Worm (Caenorhabditis elegans) whole organism, mixed stage, embryonic: Measurements from ENCODE around the gene gly-13.

ENCODE experiments used
- M03D4.4 ChIP-seq: sonication (generic microtip); optimal IDR thresholded peaks from 2 replicates; lab custom pipeline; 2017; ENCODE audit warnings: mild to moderate bottlenecking, missing genetic modification characterization, missing compliant biosample characterization
- bed-3 ChIP-seq: fragments of 200-800 bp; sonication (Bioruptor generic); optimal IDR thresholded peaks from 3 replicates; lab custom pipeline; 2018; ENCODE audit warnings: mild to moderate bottlenecking, missing genetic modification characterization, moderate library complexity, missing compliant biosample characterization
- blmp-1 ChIP-seq: fragments of 150-350 bp; optimal IDR thresholded peaks from 2 replicates; lab custom pipeline; 2014; ENCODE audit warnings: missing biosample characterization, missing genetic modification characterization
- ceh-39 ChIP-seq: fragments of 150-350 bp; optimal IDR thresholded peaks from 2 replicates; lab custom pipeline; 2014; ENCODE audit warnings: missing biosample characterization, missing genetic modification characterization
- ceh-43 ChIP-seq: fragments of 200-800 bp; sonication (Bioruptor generic); optimal IDR thresholded peaks from 2 replicates; lab custom pipeline; 2018; ENCODE audit warnings: mild to moderate bottlenecking, missing genetic modification characterization, moderate library complexity, missing compliant biosample characterization
- ceh-83 ChIP-seq: fragments of 200-800 bp; sonication (Bioruptor generic); optimal IDR thresholded peaks from 2 replicates; lab custom pipeline; 2018; ENCODE audit warnings: mild to moderate bottlenecking, missing genetic modification characterization, missing compliant biosample characterization
- cnd-1 ChIP-seq: fragments of 200-800 bp; sonication (Bioruptor generic); optimal IDR thresholded peaks from 2 replicates; lab custom pipeline; 2018; ENCODE audit warnings: mild to moderate bottlenecking, missing genetic modification characterization, missing compliant biosample characterization
- drap-1 ChIP-seq: fragments of 200-800 bp; sonication (Bioruptor generic); optimal IDR thresholded peaks from 3 replicates; lab custom pipeline; 2018; ENCODE audit warnings: mild to moderate bottlenecking, missing genetic modification characterization, missing compliant biosample characterization
- elt-1 ChIP-seq: sonication (generic microtip); optimal IDR thresholded peaks from 2 replicates; lab custom pipeline; 2017; ENCODE audit warnings: missing genetic modification characterization, mild to moderate bottlenecking, missing compliant biosample characterization, antibody characterized with exemption, moderate library complexity, borderline replicate concordance; ENCODE audit not compliant: insufficient read depth
- elt-3 ChIP-seq: fragments of 150-350 bp; optimal IDR thresholded peaks from 2 replicates; lab custom pipeline; 2014; ENCODE audit warnings: missing biosample characterization, missing genetic modification characterization
- flh-1 ChIP-seq: fragments of 200-800 bp; sonication (Bioruptor generic); optimal IDR thresholded peaks from 2 replicates; lab custom pipeline; 2018; ENCODE audit warnings: mild to moderate bottlenecking, missing genetic modification characterization, moderate library complexity, missing compliant biosample characterization
- ham-2 ChIP-seq: fragments of 200-800 bp; sonication (Bioruptor generic); optimal IDR thresholded peaks from 2 replicates; lab custom pipeline; 2018; ENCODE audit warnings: mild to moderate bottlenecking, missing genetic modification characterization, missing compliant biosample characterization
- hlh-1 ChIP-seq: fragments of 150-350 bp; optimal IDR thresholded peaks from 2 replicates; lab custom pipeline; 2014; ENCODE audit warnings: missing biosample characterization, missing genetic modification reagents, missing genetic modification characterization
- lin-13 ChIP-seq: fragments of 150-350 bp; optimal IDR thresholded peaks from 2 replicates; lab custom pipeline; 2014; ENCODE audit warnings: missing biosample characterization, missing genetic modification characterization
- lin-32 ChIP-seq: fragments of 200-800 bp; sonication (Bioruptor generic); optimal IDR thresholded peaks from 2 replicates; lab custom pipeline; 2018; ENCODE audit warnings: mild to moderate bottlenecking, missing genetic modification characterization, missing compliant biosample characterization
- lsy-2 ChIP-seq: fragments of 150-350 bp; optimal IDR thresholded peaks from 2 replicates; lab custom pipeline; 2014; ENCODE audit warnings: missing biosample characterization, missing genetic modification characterization
- mab-5 ChIP-seq: fragments of 150-350 bp; optimal IDR thresholded peaks from 2 replicates; lab custom pipeline; 2014; ENCODE audit warnings: missing biosample characterization, missing genetic modification characterization
- mep-1 ChIP-seq: fragments of 150-350 bp; optimal IDR thresholded peaks from 2 replicates; lab custom pipeline; 2017; ENCODE audit warnings: missing biosample characterization, missing genetic modification reagents, missing genetic modification characterization, inconsistent platforms
- mls-2 ChIP-seq: sonication (generic microtip); optimal IDR thresholded peaks from 2 replicates; lab custom pipeline; 2016; ENCODE audit warnings: mild to moderate bottlenecking, missing genetic modification characterization, moderate library complexity, missing compliant biosample characterization
- nhr-12 ChIP-seq: fragments of 150-350 bp; optimal IDR thresholded peaks from 2 replicates; lab custom pipeline; 2014; ENCODE audit warnings: missing biosample characterization, missing genetic modification characterization
- nhr-237 ChIP-seq: fragments of 150-350 bp; optimal IDR thresholded peaks from 2 replicates; lab custom pipeline; 2014; ENCODE audit warnings: missing biosample characterization, missing genetic modification characterization
- nhr-28 ChIP-seq: fragments of 150-350 bp; optimal IDR thresholded peaks from 2 replicates; lab custom pipeline; 2014; ENCODE audit warnings: missing biosample characterization, missing genetic modification characterization
- nhr-76 ChIP-seq: sonication (generic microtip); optimal IDR thresholded peaks from 2 replicates; lab custom pipeline; 2017; ENCODE audit warnings: missing biosample characterization, missing genetic modification characterization
- pha-4 ChIP-seq: fragments of 150-350 bp; optimal IDR thresholded peaks from 2 replicates; lab custom pipeline; 2018; ENCODE audit warnings: missing biosample characterization, missing genetic modification reagents, missing genetic modification characterization
- sem-2 ChIP-seq: fragments of 200-800 bp; sonication (Bioruptor generic); optimal IDR thresholded peaks from 2 replicates; lab custom pipeline; 2018; ENCODE audit warnings: mild to moderate bottlenecking, missing genetic modification characterization, missing compliant biosample characterization
- snpc-4 ChIP-seq: fragments of 150-350 bp; optimal IDR thresholded peaks from 2 replicates; lab custom pipeline; 2014; ENCODE audit warnings: missing biosample characterization, missing genetic modification characterization
- sptf-1 ChIP-seq: sonication (generic microtip); optimal IDR thresholded peaks from 2 replicates; lab custom pipeline; 2017; ENCODE audit warnings: mild to moderate bottlenecking, missing genetic modification characterization, moderate library complexity, missing compliant biosample characterization
- tbx-8 ChIP-seq: fragments of 200-800 bp; sonication (Bioruptor generic); optimal IDR thresholded peaks from 2 replicates; lab custom pipeline; 2018; ENCODE audit warnings: mild to moderate bottlenecking, missing genetic modification characterization, moderate library complexity, missing compliant biosample characterization
- unc-120 ChIP-seq: sonication (generic microtip); optimal IDR thresholded peaks from 2 replicates; lab custom pipeline; 2017; ENCODE audit warnings: missing genetic modification characterization, missing compliant biosample characterization; ENCODE audit not compliant: poor library complexity, severe bottlenecking
- unc-62 ChIP-seq: fragments of 150-350 bp; optimal IDR thresholded peaks from 2 replicates; lab custom pipeline; 2014; ENCODE audit warnings: missing biosample characterization, missing genetic modification reagents, missing genetic modification characterization
- ztf-11 ChIP-seq: fragments of 150-350 bp; optimal IDR thresholded peaks from 2 replicates; lab custom pipeline; 2014; ENCODE audit warnings: missing biosample characterization, missing genetic modification characterization

gly-13 gene

ce11 chrX:9264231-9264630 lies 32.2 kb downstream of the gly-13 start, which contains the start of gene F18G5.6:
TSS of gene F18G5.6 (minus strand) at chrX:9264331.
- TF ChIP-seq nhr-76 (no peak), ham-2 (GFP tag; lab: Kevin White, UChicago) (no peak), nhr-237 (tag; lab: Kevin White, UChicago) (no peak)

- TF ChIP-seq ceh-43 (GFP tag; lab: Kevin White, UChicago) (no peak), ham-2 (GFP tag; lab: Kevin White, UChicago) (no peak), lin-32 (GFP tag; lab: Kevin White, UChicago) (no peak), unc-120 (tag; lab: Kevin White, UChicago) (no peak), flh-1 (GFP tag; lab: Kevin White, UChicago) (no peak), tbx-8 (GFP tag; lab: Kevin White, UChicago) (no peak), elt-3 (tag; lab: Kevin White, UChicago) (no peak), ztf-11 (no peak), pha-4 (tag; lab: Kevin White, UChicago) (no peak)
Measured at ce11 chrX:9261626-9262189, 34.7 kb downstream of the gly-13 start.

ce11 chrX:9259552-9259951 lies 36.9 kb downstream of the gly-13 start, which contains the start of gene F18G5.1:
TSS of gene F18G5.1 (plus strand) at chrX:9259852.
- TF ChIP-seq ztf-11 (no peak), unc-62 (GFP tag; lab: Kevin White, UChicago) (no peak), ceh-83 (no peak), pha-4 (tag; lab: Kevin White, UChicago) (no peak), mls-2 (tag; lab: Kevin White, UChicago) (no peak), tbx-8 (GFP tag; lab: Kevin White, UChicago) (no peak), unc-120 (tag; lab: Kevin White, UChicago) (no peak), ceh-43 (GFP tag; lab: Kevin White, UChicago) (no peak), mab-5 (tag; lab: Kevin White, UChicago) (no peak), drap-1 (GFP tag; lab: Kevin White, UChicago) (no peak), hlh-1 (no peak), sem-2 (GFP tag; lab: Kevin White, UChicago) (no peak), nhr-76 (no peak), nhr-12 (tag; lab: Kevin White, UChicago) (no peak), lsy-2 (tag; lab: Kevin White, UChicago) (no peak), blmp-1 (tag; lab: Kevin White, UChicago) (no peak), M03D4.4 (no peak), mep-1 (tag; lab: Kevin White, UChicago) (no peak), nhr-237 (tag; lab: Kevin White, UChicago) (no peak), ceh-39 (tag; lab: Kevin White, UChicago) (no peak)
- TF ChIP-seq, all 35 proteins: peak for 0

ce11 chrX:9255993-9256392 lies 40.4 kb downstream of the gly-13 start:
- TF ChIP-seq M03D4.4 (no peak), bed-3 (GFP tag; lab: Kevin White, UChicago) (no peak), nhr-28 (tag; lab: Kevin White, UChicago) (no peak), pha-4 (tag; lab: Kevin White, UChicago) (no peak), ham-2 (GFP tag; lab: Kevin White, UChicago) (no peak), sptf-1 (tag; lab: Kevin White, UChicago) (no peak), cnd-1 (tag; lab: Kevin White, UChicago) (no peak), ztf-11 (no peak), snpc-4 (no peak), drap-1 (GFP tag; lab: Kevin White, UChicago) (no peak), unc-120 (tag; lab: Kevin White, UChicago) (no peak), elt-1 (tag; lab: Kevin White, UChicago) (no peak), lin-13 (no peak), elt-3 (tag; lab: Kevin White, UChicago) (no peak), ceh-83 (no peak), mep-1 (tag; lab: Kevin White, UChicago) (no peak), nhr-237 (tag; lab: Kevin White, UChicago) (no peak), nhr-76 (no peak)
